Fruit fly (Drosophila melanogaster) whole organism: ENCODE data around the gene CG10096.

Experiments used
- CG8478 ChIP-seq: fragments of >200 bp; optimal IDR thresholded peaks from 2 replicates; lab custom pipeline; 2018; ENCODE audit warnings: inconsistent platforms
- Dll ChIP-seq: fragments of >200 bp; optimal IDR thresholded peaks from 2 replicates; lab custom pipeline; 2017
- EcR ChIP-seq, 2 experiments: fragments of >200 bp; optimal IDR thresholded peaks; 2 replicates each; lab custom pipeline; 2017; ENCODE audit warnings: missing biosample characterization in 2 of 2, missing genetic modification characterization in 2 of 2, missing genetic modification reagents in 2 of 2
- pan ChIP-seq: fragments of >200 bp; optimal IDR thresholded peaks from 2 replicates; lab custom pipeline; 2017
- psq ChIP-seq: fragments of >200 bp; optimal IDR thresholded peaks from 2 replicates; lab custom pipeline; 2017
- usp ChIP-seq: fragments of >200 bp; optimal IDR thresholded peaks from 2 replicates; lab custom pipeline; 2017; ENCODE audit warnings: missing biosample characterization, missing genetic modification characterization, mixed read lengths

The CG10096 gene

dm6 chr3R:12405134-12405533 is 9.4 kb upstream of the CG10096 start:
- TF ChIP-seq Dll (no peak), EcR (GFP tag; optimal IDR thresholded peaks at IDR 0.05; lab: Kevin White, UChicago) (no peak), pan (lab: Kevin White, UChicago) (no peak), CG8478 (lab: Kevin White, UChicago) (no peak), psq (lab: Kevin White, UChicago) (no peak), usp (GFP tag; lab: Kevin White, UChicago) (no peak)

dm6 chr3R:12402935-12403334 is 7.2 kb upstream of the CG10096 start:
- TF ChIP-seq usp (GFP tag; lab: Kevin White, UChicago) (no peak), EcR (GFP tag; optimal IDR thresholded peaks at IDR 0.05; lab: Kevin White, UChicago) (no peak), CG8478 (lab: Kevin White, UChicago) (no peak), Dll (no peak), psq (lab: Kevin White, UChicago) (no peak), pan (lab: Kevin White, UChicago) (no peak)

- TF ChIP-seq CG8478 (lab: Kevin White, UChicago) = no peak
- TF ChIP-seq usp (GFP tag; lab: Kevin White, UChicago) = no peak
- no peak for TF ChIP-seq pan (lab: Kevin White, UChicago)
- TF ChIP-seq Dll = no peak
- TF ChIP-seq psq (lab: Kevin White, UChicago) = no peak
- no peak for TF ChIP-seq EcR (GFP tag; optimal IDR thresholded peaks at IDR 0.05; lab: Kevin White, UChicago)
These were observed 6.0 kb upstream of the CG10096 start, which contains the start of gene DNAlig3 for dm6 chr3R:12401672-12402296. DNAlig3 (minus strand) TSS chr3R:12401839.

DNA sequence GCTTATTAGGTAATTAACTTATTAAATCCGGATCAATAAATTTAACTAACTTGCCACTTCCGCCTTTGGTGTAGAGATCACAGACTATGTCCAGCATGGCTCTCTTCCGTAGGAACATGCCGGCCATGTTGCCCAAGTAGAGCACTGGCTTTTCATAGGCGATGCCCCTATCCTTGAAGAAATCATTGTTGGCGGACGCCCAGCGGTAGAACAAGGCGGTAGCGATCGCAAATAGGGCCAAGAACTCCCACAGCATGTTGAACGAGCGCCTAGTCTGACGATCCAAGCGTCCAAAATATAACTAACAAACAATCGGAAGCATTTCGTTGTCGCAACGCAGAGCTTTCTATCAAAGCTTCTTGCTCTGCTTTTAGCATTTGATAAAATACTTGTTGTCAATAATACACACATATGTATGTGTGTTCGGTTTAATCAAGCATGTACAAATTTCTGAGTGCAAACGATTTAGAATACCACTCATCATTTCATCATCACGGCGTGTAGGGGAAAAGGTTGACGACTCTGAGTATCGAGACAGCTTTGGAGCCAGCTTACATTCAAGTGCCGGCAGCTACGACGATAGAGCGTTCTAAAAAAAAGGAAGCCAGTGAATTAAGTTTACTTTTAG is 3.0 kb upstream of the CG10096 start, which contains the start of gene Cyp9f3:
Gene Cyp9f3 (minus strand): TSS at position 310 of the 628 bp plus-strand sequence.
- TF ChIP-seq psq (lab: Kevin White, UChicago) (no peak), Dll (no peak), CG8478 (lab: Kevin White, UChicago) (no peak), EcR (GFP tag; optimal IDR thresholded peaks at IDR 0.05; lab: Kevin White, UChicago) (no peak), pan (lab: Kevin White, UChicago) (no peak), usp (GFP tag; lab: Kevin White, UChicago) (no peak)

DNA sequence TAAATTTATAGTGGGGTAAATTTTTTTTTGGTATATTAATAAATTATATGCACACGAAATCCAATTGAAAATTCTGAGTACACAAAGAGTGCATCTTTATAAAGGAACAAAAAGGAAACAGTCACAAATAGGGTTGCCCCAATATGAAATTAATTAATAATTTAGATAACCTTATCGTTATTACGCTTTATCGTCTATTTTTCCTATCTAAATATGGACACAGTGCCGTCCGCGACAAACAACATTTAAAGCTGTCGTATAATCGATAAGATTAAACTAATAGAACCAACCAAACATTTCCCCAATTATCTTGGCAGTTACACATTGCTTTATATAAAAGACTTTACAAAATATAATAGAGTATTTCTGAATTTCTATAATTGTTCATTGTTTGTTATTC is 2.3 kb upstream of the CG10096 start:
- no peak for TF ChIP-seq CG8478 (lab: Kevin White, UChicago)
- TF ChIP-seq usp (GFP tag; lab: Kevin White, UChicago) = no peak
- no peak for TF ChIP-seq pan (lab: Kevin White, UChicago)
- TF ChIP-seq Dll = no peak
- TF ChIP-seq psq (lab: Kevin White, UChicago) = no peak
- TF ChIP-seq EcR (GFP tag; optimal IDR thresholded peaks at IDR 0.05; lab: Kevin White, UChicago) = no peak

dm6 chr3R:12386965-12387364 is 8.8 kb downstream of the CG10096 start, which contains the start of gene CG33098:
CG33098 (plus strand) TSS chr3R:12387188.
- TF ChIP-seq Dll = no peak
- no peak for TF ChIP-seq CG8478 (lab: Kevin White, UChicago)
- no peak for TF ChIP-seq EcR (GFP tag; optimal IDR thresholded peaks at IDR 0.05; lab: Kevin White, UChicago)
- no peak for TF ChIP-seq psq (lab: Kevin White, UChicago)
- TF ChIP-seq pan (lab: Kevin White, UChicago) = no peak
- no peak for TF ChIP-seq usp (GFP tag; lab: Kevin White, UChicago)

DNA sequence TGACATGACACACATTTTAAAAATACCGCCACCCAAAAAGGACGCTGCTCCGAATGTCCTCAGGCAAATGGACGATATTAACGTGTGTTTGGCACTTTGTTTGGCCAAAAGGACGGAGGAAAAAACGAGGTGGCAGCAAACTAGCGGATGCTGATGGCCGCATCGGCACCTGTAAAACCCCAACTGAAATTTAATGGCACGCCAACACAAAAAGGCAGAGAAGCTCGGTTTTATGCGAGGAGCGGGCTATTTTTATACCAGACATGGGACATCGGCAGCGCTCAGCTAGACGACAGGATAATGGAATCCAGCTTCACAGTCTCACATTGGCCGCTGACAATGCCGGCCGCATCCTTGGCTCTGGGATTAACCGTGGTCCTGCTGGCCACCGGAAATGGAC is 9.8 kb downstream of the CG10096 start, which contains the start of gene Sol1:
Gene Sol1 (plus strand): TSS at position 301 of the 400 bp plus-strand sequence.
- TF ChIP-seq Dll (no peak), psq (lab: Kevin White, UChicago) (no peak), EcR (GFP tag; optimal IDR thresholded peaks at IDR 0.05; lab: Kevin White, UChicago) (no peak), CG8478 (lab: Kevin White, UChicago) (no peak), pan (lab: Kevin White, UChicago) (no peak), usp (GFP tag; lab: Kevin White, UChicago) (no peak)

DNA sequence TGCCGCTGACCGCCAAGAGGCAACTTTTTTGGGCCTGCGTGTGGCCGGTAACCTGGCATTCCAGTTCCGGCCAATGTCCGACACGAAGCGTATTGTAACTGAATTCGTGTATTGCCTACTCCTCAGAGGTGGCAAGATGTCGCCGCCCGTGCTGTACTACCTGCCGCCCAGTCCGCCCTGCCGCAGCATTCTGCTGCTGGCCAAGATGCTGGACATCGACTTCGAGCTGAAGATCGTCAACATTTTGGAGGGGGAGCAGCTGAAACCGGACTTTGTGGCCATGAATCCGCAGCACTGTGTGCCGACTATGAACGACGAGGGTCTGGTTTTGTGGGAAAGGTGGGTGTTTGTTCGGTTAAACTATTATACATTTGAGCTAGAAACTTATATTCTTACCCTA is 11.5 kb downstream of the CG10096 start:
- no peak for TF ChIP-seq psq (lab: Kevin White, UChicago)
- TF ChIP-seq pan (lab: Kevin White, UChicago) = no peak
- no peak for TF ChIP-seq usp (GFP tag; lab: Kevin White, UChicago)
- no peak for TF ChIP-seq EcR (GFP tag; optimal IDR thresholded peaks at IDR 0.05; lab: Kevin White, UChicago)
- TF ChIP-seq CG8478 (lab: Kevin White, UChicago) = no peak
- TF ChIP-seq Dll = no peak

DNA sequence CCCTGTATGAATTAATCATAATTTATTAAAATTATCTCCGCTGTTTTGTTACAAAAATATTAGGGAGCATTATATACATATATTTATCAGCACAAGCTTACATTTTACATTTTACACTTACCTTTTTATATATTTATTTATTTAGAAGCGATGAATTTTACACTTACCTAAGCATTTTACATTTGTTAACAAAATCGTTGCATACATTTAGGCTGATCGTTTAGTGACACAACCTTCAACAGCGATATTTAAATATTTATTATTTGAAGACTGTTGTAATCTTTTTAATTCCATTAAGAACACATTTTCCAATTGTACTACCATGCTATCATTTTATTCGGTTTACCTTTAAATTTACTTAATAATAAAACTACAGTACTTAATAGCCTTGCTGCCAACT is 12.0 kb downstream of the CG10096 start:
- TF ChIP-seq EcR (GFP tag; optimal IDR thresholded peaks at IDR 0.05; lab: Kevin White, UChicago) (no peak), pan (lab: Kevin White, UChicago) (no peak), usp (GFP tag; lab: Kevin White, UChicago) (no peak), psq (lab: Kevin White, UChicago) (no peak), CG8478 (lab: Kevin White, UChicago) (no peak), Dll (no peak)

- no peak for TF ChIP-seq CG8478 (lab: Kevin White, UChicago)
- no peak for TF ChIP-seq Dll
- no peak for TF ChIP-seq pan (lab: Kevin White, UChicago)
- TF ChIP-seq EcR (GFP tag; optimal IDR thresholded peaks at IDR 0.05; lab: Kevin White, UChicago) = no peak
- TF ChIP-seq psq (lab: Kevin White, UChicago) = no peak
- no peak for TF ChIP-seq usp (GFP tag; lab: Kevin White, UChicago)
These were observed 12.7 kb downstream of the CG10096 start, which contains the start of gene GstD11 for dm6 chr3R:12383036-12383435. GstD11 (plus strand) TSS chr3R:12383336.

dm6 chr3R:12382563-12382962 is 13.2 kb downstream of the CG10096 start, which contains the start of gene CG10035:
CG10035 (minus strand) TSS chr3R:12382691.
- no peak for TF ChIP-seq Dll
- no peak for TF ChIP-seq CG8478 (lab: Kevin White, UChicago)
- no peak for TF ChIP-seq EcR (GFP tag; optimal IDR thresholded peaks at IDR 0.05; lab: Kevin White, UChicago)
- no peak for TF ChIP-seq psq (lab: Kevin White, UChicago)
- no peak for TF ChIP-seq usp (GFP tag; lab: Kevin White, UChicago)
- no peak for TF ChIP-seq pan (lab: Kevin White, UChicago)
